Fruit fly (Drosophila melanogaster) whole organism, embryonic: ENCODE measurements around the gene CG15480.
A peak's percentile ranks its signal among the peaks of the same experiment; 100 is the strongest.

ENCODE experiments used
- Aef1 ChIP-seq: fragments of 200-800 bp; sonication (Bioruptor generic); IDR thresholded peaks from 3 replicates; pipeline ENCODE4 v1.3.6; 2022; ENCODE audit warnings: missing biosample characterization, missing genetic modification characterization
- Atf6 ChIP-seq: fragments of 200-800 bp; sonication (Bioruptor generic); IDR thresholded peaks from 2 replicates; pipeline ENCODE4 v1.3.6; 2022; ENCODE audit warnings: missing biosample characterization, missing genetic modification characterization
- B-H2 ChIP-seq: fragments of 200-800 bp; sonication (Bioruptor generic); optimal IDR thresholded peaks from 2 replicates; lab custom pipeline; 2018; ENCODE audit warnings: missing biosample characterization, mild to moderate bottlenecking, missing genetic modification characterization
- BEAF-32 ChIP-seq: fragments of 200-800 bp; sonication (Bioruptor generic); optimal IDR thresholded peaks from 3 replicates; lab custom pipeline; 2017; ENCODE audit warnings: missing biosample characterization, missing genetic modification characterization, mild to moderate bottlenecking, moderate library complexity, missing genetic modification reagents
- Bdp1 ChIP-seq: fragments of 200-800 bp; sonication (Bioruptor generic); optimal IDR thresholded peaks from 3 replicates; lab custom pipeline; 2016; ENCODE audit warnings: missing biosample characterization, missing genetic modification characterization
- C15 ChIP-seq: fragments of 200-800 bp; sonication (Bioruptor generic); IDR thresholded peaks from 3 replicates; pipeline ENCODE4 v1.3.6; 2022; ENCODE audit warnings: missing biosample characterization, missing genetic modification characterization
- CG1024 ChIP-seq: fragments of 200-800 bp; sonication (Bioruptor generic); IDR thresholded peaks from 2 replicates; pipeline ENCODE4 v1.3.6; 2022; ENCODE audit warnings: missing biosample characterization, missing genetic modification characterization
- CG10267 ChIP-seq: fragments of 200-800 bp; sonication (Bioruptor generic); optimal IDR thresholded peaks from 2 replicates; lab custom pipeline; 2018; ENCODE audit warnings: missing biosample characterization, mild to moderate bottlenecking, missing genetic modification characterization, moderate library complexity
- CG10274 ChIP-seq: fragments of 200-800 bp; sonication (Bioruptor generic); optimal IDR thresholded peaks from 3 replicates; lab custom pipeline; 2017; ENCODE audit warnings: missing biosample characterization, mild to moderate bottlenecking, missing genetic modification characterization
- CG15479 ChIP-seq: fragments of 200-800 bp; sonication (Bioruptor generic); optimal IDR thresholded peaks from 3 replicates; lab custom pipeline; 2019; ENCODE audit warnings: missing biosample characterization, mild to moderate bottlenecking, missing genetic modification characterization, moderate library complexity
- CG17912 ChIP-seq: fragments of 200-800 bp; sonication (Bioruptor generic); optimal IDR thresholded peaks from 2 replicates; lab custom pipeline; 2018; ENCODE audit warnings: missing biosample characterization, mild to moderate bottlenecking, missing genetic modification characterization
- CG2875 ChIP-seq: fragments of 200-800 bp; sonication (Bioruptor generic); optimal IDR thresholded peaks from 2 replicates; lab custom pipeline; 2017; ENCODE audit warnings: missing biosample characterization, mild to moderate bottlenecking, missing genetic modification characterization, missing genetic modification reagents
- CG4854 ChIP-seq: fragments of 200-800 bp; sonication (Bioruptor generic); optimal IDR thresholded peaks from 2 replicates; lab custom pipeline; 2016; ENCODE audit warnings: missing biosample characterization, missing genetic modification characterization, inconsistent platforms
- CG6272 ChIP-seq: fragments of 200-800 bp; sonication (Bioruptor generic); IDR thresholded peaks from 2 replicates; pipeline ENCODE4 v1.3.6; 2022; ENCODE audit warnings: missing biosample characterization, missing genetic modification characterization
- CG6765 ChIP-seq: fragments of 200-800 bp; sonication (Bioruptor generic); optimal IDR thresholded peaks from 3 replicates; lab custom pipeline; 2017; ENCODE audit warnings: missing biosample characterization, mild to moderate bottlenecking, missing genetic modification characterization
- CG6791 ChIP-seq: fragments of 200-800 bp; sonication (Bioruptor generic); IDR thresholded peaks from 3 replicates; pipeline ENCODE4 v1.3.6; 2022; ENCODE audit warnings: missing biosample characterization, missing genetic modification characterization; ENCODE audit not compliant: partially characterized antibody
- CG9932 ChIP-seq: fragments of 200-800 bp; sonication (Bioruptor generic); IDR thresholded peaks from 2 replicates; pipeline ENCODE4 v1.3.6; 2022; ENCODE audit warnings: missing biosample characterization, missing genetic modification characterization
- D ChIP-seq, 2 experiments: fragments of 200-800 bp in 1 of 2; fragments of >200 bp in 1 of 2; sonication (Bioruptor generic) in 1 of 2; optimal IDR thresholded peaks; 2 replicates in 1 of 2; 3 replicates in 1 of 2; lab custom pipeline; 2017; ENCODE audit warnings: mild to moderate bottlenecking in 1 of 2, missing biosample characterization in 1 of 2, missing genetic modification characterization in 1 of 2, missing genetic modification reagents in 1 of 2
- D19A ChIP-seq: fragments of 200-800 bp; optimal IDR thresholded peaks from 3 replicates; lab custom pipeline; 2019; ENCODE audit warnings: missing biosample characterization, mild to moderate bottlenecking, missing genetic modification characterization, moderate library complexity
- Dll ChIP-seq: fragments of 200-800 bp; sonication (Bioruptor generic); IDR thresholded peaks from 4 replicates; pipeline ENCODE4 v1.3.6; 2022; ENCODE audit warnings: missing biosample characterization, missing genetic modification characterization; ENCODE audit not compliant: partially characterized antibody
- Doc2 ChIP-seq: fragments of 200-800 bp; sonication (Bioruptor generic); IDR thresholded peaks from 2 replicates; pipeline ENCODE4 v1.3.6; 2022; ENCODE audit warnings: missing biosample characterization, missing genetic modification characterization
- Dp ChIP-seq: fragments of 200-800 bp; sonication (Bioruptor generic); optimal IDR thresholded peaks from 2 replicates; lab custom pipeline; 2018; ENCODE audit warnings: missing biosample characterization, mild to moderate bottlenecking, missing genetic modification characterization, moderate library complexity
- Dref ChIP-seq: fragments of 200-800 bp; sonication (Bioruptor generic); IDR thresholded peaks from 2 replicates; pipeline ENCODE4 v1.3.6; 2022; ENCODE audit warnings: missing biosample characterization, missing genetic modification characterization
- E2f1 ChIP-seq: fragments of 200-800 bp; sonication (Bioruptor generic); IDR thresholded peaks from 2 replicates; pipeline ENCODE4 v1.3.6; 2022; ENCODE audit warnings: missing biosample characterization, missing genetic modification characterization
- HmgZ ChIP-seq: fragments of 200-800 bp; sonication (Bioruptor generic); optimal IDR thresholded peaks from 2 replicates; lab custom pipeline; 2018; ENCODE audit warnings: missing biosample characterization, mild to moderate bottlenecking, missing genetic modification characterization
- Hr3 ChIP-seq: fragments of 200-800 bp; sonication (Bioruptor generic); optimal IDR thresholded peaks from 3 replicates; lab custom pipeline; 2016; ENCODE audit warnings: missing biosample characterization, missing genetic modification characterization
- Kr ChIP-seq: fragments of 200-800 bp; sonication (Bioruptor generic); optimal IDR thresholded peaks from 2 replicates; lab custom pipeline; 2017; ENCODE audit warnings: missing biosample characterization, mild to moderate bottlenecking, missing genetic modification characterization
- MESR4 ChIP-seq: fragments of 200-800 bp; sonication (Bioruptor generic); optimal IDR thresholded peaks from 2 replicates; lab custom pipeline; 2018; ENCODE audit warnings: missing biosample characterization, mild to moderate bottlenecking, missing genetic modification characterization, moderate library complexity
- Meics ChIP-seq: fragments of 200-800 bp; sonication (Bioruptor generic); optimal IDR thresholded peaks from 2 replicates; lab custom pipeline; 2017; ENCODE audit warnings: missing biosample characterization, mild to moderate bottlenecking, missing genetic modification characterization
- Myb ChIP-seq: fragments of 200-800 bp; sonication (Bioruptor generic); optimal IDR thresholded peaks from 2 replicates; lab custom pipeline; 2016; ENCODE audit warnings: missing biosample characterization, missing genetic modification characterization
- Opbp ChIP-seq: fragments of 200-800 bp; sonication (Bioruptor generic); IDR thresholded peaks from 3 replicates; pipeline ENCODE4 v1.3.6; 2022; ENCODE audit warnings: missing biosample characterization, missing genetic modification characterization; ENCODE audit not compliant: partially characterized antibody
- Pdp1 ChIP-seq, 2 experiments: fragments of 200-800 bp; sonication (Bioruptor generic); optimal IDR thresholded peaks; 3 replicates each; lab custom pipeline; 2016; ENCODE audit warnings: missing biosample characterization in 2 of 2, missing genetic modification characterization in 2 of 2, mild to moderate bottlenecking in 1 of 2, moderate library complexity in 1 of 2
- Poxn ChIP-seq: fragments of 200-800 bp; sonication (Bioruptor generic); IDR thresholded peaks from 2 replicates; pipeline ENCODE4 v1.3.6; 2022; ENCODE audit warnings: missing biosample characterization, missing genetic modification characterization
- TFAM ChIP-seq: fragments of 200-800 bp; sonication (Bioruptor generic); optimal IDR thresholded peaks from 2 replicates; lab custom pipeline; 2017; ENCODE audit warnings: missing biosample characterization, missing genetic modification characterization, inconsistent platforms
- Xrp1 ChIP-seq: fragments of 200-800 bp; sonication (Bioruptor generic); IDR thresholded peaks from 2 replicates; pipeline ENCODE4 v1.3.6; 2022; ENCODE audit warnings: missing biosample characterization, missing genetic modification characterization
- YL-1 ChIP-seq: fragments of 200-800 bp; sonication (Bioruptor generic); optimal IDR thresholded peaks from 3 replicates; lab custom pipeline; 2017; ENCODE audit warnings: missing biosample characterization, mild to moderate bottlenecking, missing genetic modification characterization
- cad ChIP-seq: fragments of >200 bp; optimal IDR thresholded peaks from 2 replicates; lab custom pipeline; 2017; ENCODE audit warnings: missing biosample characterization, missing genetic modification characterization
- crol ChIP-seq: fragments of 200-800 bp; sonication (Bioruptor generic); IDR thresholded peaks from 2 replicates; pipeline ENCODE4 v1.3.6; 2022; ENCODE audit warnings: missing biosample characterization, missing genetic modification characterization
- crp ChIP-seq, 2 experiments: fragments of 200-800 bp; sonication (Bioruptor generic); optimal IDR thresholded peaks; 2 replicates in 1 of 2; 3 replicates in 1 of 2; lab custom pipeline; 2017; ENCODE audit warnings: missing biosample characterization in 2 of 2, missing genetic modification characterization in 2 of 2, mild to moderate bottlenecking in 1 of 2, moderate library complexity in 1 of 2
- disco-r ChIP-seq: fragments of 200-800 bp; sonication (Bioruptor generic); optimal IDR thresholded peaks from 2 replicates; lab custom pipeline; 2016; ENCODE audit warnings: missing biosample characterization, missing genetic modification characterization
- dm ChIP-seq: fragments of 200-800 bp; sonication (Bioruptor generic); optimal IDR thresholded peaks from 3 replicates; lab custom pipeline; 2016; ENCODE audit warnings: missing biosample characterization, missing genetic modification characterization
- ewg ChIP-seq: fragments of 200-800 bp; sonication (Bioruptor generic); optimal IDR thresholded peaks from 3 replicates; lab custom pipeline; 2017; ENCODE audit warnings: mild to moderate bottlenecking, missing biosample characterization, missing genetic modification reagents, missing genetic modification characterization
- gem ChIP-seq: fragments of 200-800 bp; sonication (Bioruptor generic); optimal IDR thresholded peaks from 2 replicates; lab custom pipeline; 2019; ENCODE audit warnings: missing biosample characterization, mild to moderate bottlenecking, missing genetic modification characterization, moderate library complexity
- gro ChIP-seq: fragments of 200-800 bp; sonication (Bioruptor generic); optimal IDR thresholded peaks from 2 replicates; lab custom pipeline; 2016; ENCODE audit warnings: missing biosample characterization, missing genetic modification characterization
- insv ChIP-seq, 2 experiments: fragments of 200-800 bp; sonication (Bioruptor generic); optimal IDR thresholded peaks; 3 replicates each; lab custom pipeline; 2016 to 2018; ENCODE audit warnings: missing biosample characterization in 2 of 2, missing genetic modification characterization in 2 of 2
- kay ChIP-seq: fragments of 200-800 bp; sonication (Bioruptor generic); optimal IDR thresholded peaks from 2 replicates; lab custom pipeline; 2016; ENCODE audit warnings: missing biosample characterization, missing genetic modification characterization
- lov ChIP-seq, 2 experiments: fragments of 200-800 bp in 1 of 2; fragments of >200 bp in 1 of 2; sonication (Bioruptor generic) in 1 of 2; IDR thresholded peaks in 1 of 2; optimal IDR thresholded peaks in 1 of 2; 2 replicates in 1 of 2; 3 replicates in 1 of 2; pipeline versions ENCODE4 v1.3.6 to Lab custom; 2017 to 2022; ENCODE audit warnings: missing biosample characterization in 1 of 2, missing genetic modification characterization in 1 of 2
- oc ChIP-seq: fragments of 200-800 bp; sonication (Bioruptor generic); optimal IDR thresholded peaks from 2 replicates; lab custom pipeline; 2018; ENCODE audit warnings: missing biosample characterization, mild to moderate bottlenecking, missing genetic modification characterization, moderate library complexity
- pzg ChIP-seq: fragments of 200-800 bp; sonication (Bioruptor generic); optimal IDR thresholded peaks from 3 replicates; lab custom pipeline; 2018; ENCODE audit warnings: missing biosample characterization, mild to moderate bottlenecking, missing genetic modification characterization, moderate library complexity
- yki ChIP-seq: fragments of >200 bp; optimal IDR thresholded peaks from 3 replicates; lab custom pipeline; 2018

The CG15480 gene

dm6 chr2L:13182415-13182814 lies 42.7 kb downstream of the CG15480 start, which contains the start of gene Mgat3 (continued):
- TF ChIP-seq D (optimal IDR thresholded peaks at IDR 0.05; lab: Kevin White, UChicago) (no peak), D (GFP tag; optimal IDR thresholded peaks at IDR 0.05; lab: Kevin White, UChicago) (no peak), Poxn (GFP tag; lab: Robert Waterston, UW) (no peak), Opbp (GFP tag; lab: Robert Waterston, UW) (no peak), Xrp1 (GFP tag; lab: Robert Waterston, UW) (no peak), dm (GFP tag; lab: Kevin White, UChicago) (no peak), insv (GFP tag; optimal IDR thresholded peaks at IDR 0.05; lab: Kevin White, UChicago) (no peak), BEAF-32 (peak; percentile 13), lov (optimal IDR thresholded peaks at IDR 0.05; lab: Kevin White, UChicago) (no peak), lov (GFP tag; IDR thresholded peaks at IDR 0.05; lab: Robert Waterston, UW) (no peak), HmgZ (tag; lab: Kevin White, UChicago) (no peak), E2f1 (no peak), Myb (GFP tag; lab: Kevin White, UChicago) (peak; percentile 41), CG2875 (GFP tag; lab: Kevin White, UChicago) (no peak), crol (GFP tag; lab: Robert Waterston, UW) (peak; percentile 84), oc (tag; lab: Kevin White, UChicago) (no peak), Dref (peak; percentile 44), TFAM (GFP tag; lab: Kevin White, UChicago) (no peak), CG1024 (GFP tag; lab: Robert Waterston, UW) (no peak), gro (GFP tag; lab: Kevin White, UChicago) (no peak), gem (no peak), Kr (GFP tag; lab: Kevin White, UChicago) (no peak), D19A (tag; lab: Kevin White, UChicago) (no peak), Hr3 (GFP tag; lab: Kevin White, UChicago) (no peak), CG17912 (GFP tag; lab: Kevin White, UChicago) (no peak), CG9932 (GFP tag; lab: Robert Waterston, UW) (no peak), pzg (GFP tag; lab: Kevin White, UChicago) (peak; percentile 34), Bdp1 (GFP tag; lab: Kevin White, UChicago) (no peak), Doc2 (GFP tag; lab: Robert Waterston, UW) (no peak), Meics (no peak), CG6791 (no peak), kay (GFP tag; lab: Kevin White, UChicago) (no peak), crp (GFP tag; optimal IDR thresholded peaks at IDR 0.05; lab: Kevin White, UChicago) (peak; percentile 41 to 88), Pdp1 (GFP tag; optimal IDR thresholded peaks at IDR 0.05; lab: Kevin White, UChicago) (no peak), CG6272 (no peak), Dp (GFP tag; lab: Kevin White, UChicago) (peak; percentile 1), Atf6 (GFP tag; lab: Robert Waterston, UW) (no peak), MESR4 (GFP tag; lab: Kevin White, UChicago) (peak; percentile 16), CG4854 (no peak), CG10274 (GFP tag; lab: Kevin White, UChicago) (no peak), B-H2 (GFP tag; lab: Kevin White, UChicago) (no peak), cad (GFP tag; lab: Kevin White, UChicago) (peak; percentile 49), CG15479 (GFP tag; lab: Kevin White, UChicago) (no peak), C15 (GFP tag; lab: Robert Waterston, UW) (no peak), Dll (GFP tag; lab: Robert Waterston, UW) (no peak; the same call in 3 of the 4 replicates), CG6765 (GFP tag; lab: Kevin White, UChicago) (no peak), Aef1 (GFP tag; lab: Robert Waterston, UW) (no peak), ewg (GFP tag; lab: Kevin White, UChicago) (no peak), disco-r (GFP tag; lab: Kevin White, UChicago) (no peak), yki (lab: Kevin White, UChicago) (no peak), YL-1 (GFP tag; lab: Kevin White, UChicago) (peak; percentile 35), CG10267 (tag; lab: Kevin White, UChicago) (peak; percentile 94)
